Worm (Caenorhabditis elegans): ENCODE results near the gene ZC239.4.
"Not testable (repeated sequence)": the region's sequence is repeated elsewhere in the genome, so short reads cannot be mapped to it uniquely, and the experiment has no call there.

ce11 chrII:3184858-3185257, 29.1 kb upstream of the ZC239.4 start, which contains the start of gene sri-78:
- TF ChIP-seq him-1, W03F9.2 (tag; optimal IDR thresholded peaks at IDR 0.05): not testable (repeated sequence)
